Fruit fly (Drosophila melanogaster): Measurements from ENCODE around the gene CG11658.

DNA sequence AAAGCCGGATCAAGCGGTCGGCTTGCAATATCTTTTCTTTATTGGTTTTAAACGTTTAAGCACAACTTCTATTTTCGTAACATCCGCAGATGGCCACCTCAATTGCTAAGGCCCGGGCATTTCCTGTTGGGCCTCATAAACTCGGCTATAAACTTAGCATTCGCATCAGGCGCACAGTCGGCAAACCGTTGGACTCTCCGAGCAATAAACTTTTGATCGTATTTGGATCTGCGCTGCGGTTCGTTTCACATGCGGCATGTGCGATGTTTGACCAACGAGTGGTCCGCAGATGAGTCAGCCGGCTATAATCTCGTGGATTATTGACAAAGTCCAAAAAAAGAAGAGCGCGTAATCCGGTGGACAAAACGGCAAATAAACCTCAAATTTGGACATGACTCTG is 3.4 kb upstream of the CG11658 start:
- TF ChIP-seq HHEX (GFP tag; optimal IDR thresholded peaks at IDR 0.05) (no peak), stc (GFP tag; IDR thresholded peaks at IDR 0.05) (0 out of 2 replicates have a peak, but pooled peaks have one; percentile 21)

Data from whole organism, embryonic.